Worm (Caenorhabditis elegans): ENCODE measurements around the gene aipr-1.

ce11 chrII:6621886-6622285, 27.8 kb upstream of the aipr-1 start, which contains the start of gene F54H5.3:
- TF ChIP-seq cog-1 (tag; optimal IDR thresholded peaks at IDR 0.05) (no peak), ref-1 (GFP tag; conservative IDR thresholded peaks at IDR 0.05) (no peak), med-1 (GFP tag; optimal IDR thresholded peaks at IDR 0.05; ENCODE audit: insufficient read depth) (no peak)

All from whole organism, midembryonic.